Worm (Caenorhabditis elegans) whole organism, mixed stage, embryonic: Measurements from ENCODE around the gene nstp-2.
"Not testable (repeated sequence)": the region's sequence is repeated elsewhere in the genome, so short reads cannot be mapped to it uniquely, and the experiment has no call there.

Experiments used
- M03D4.4 ChIP-seq: sonication (generic microtip); optimal IDR thresholded peaks from 2 replicates; lab custom pipeline; 2017; ENCODE audit warnings: mild to moderate bottlenecking, missing genetic modification characterization, missing compliant biosample characterization
- blmp-1 ChIP-seq: fragments of 150-350 bp; optimal IDR thresholded peaks from 2 replicates; lab custom pipeline; 2014; ENCODE audit warnings: missing biosample characterization, missing genetic modification characterization
- ceh-39 ChIP-seq: fragments of 150-350 bp; optimal IDR thresholded peaks from 2 replicates; lab custom pipeline; 2014; ENCODE audit warnings: missing biosample characterization, missing genetic modification characterization
- ceh-43 ChIP-seq: fragments of 200-800 bp; sonication (Bioruptor generic); optimal IDR thresholded peaks from 2 replicates; lab custom pipeline; 2018; ENCODE audit warnings: mild to moderate bottlenecking, missing genetic modification characterization, moderate library complexity, missing compliant biosample characterization
- ceh-83 ChIP-seq: fragments of 200-800 bp; sonication (Bioruptor generic); optimal IDR thresholded peaks from 2 replicates; lab custom pipeline; 2018; ENCODE audit warnings: mild to moderate bottlenecking, missing genetic modification characterization, missing compliant biosample characterization
- cnd-1 ChIP-seq: fragments of 200-800 bp; sonication (Bioruptor generic); optimal IDR thresholded peaks from 2 replicates; lab custom pipeline; 2018; ENCODE audit warnings: mild to moderate bottlenecking, missing genetic modification characterization, missing compliant biosample characterization
- elt-3 ChIP-seq: fragments of 150-350 bp; optimal IDR thresholded peaks from 2 replicates; lab custom pipeline; 2014; ENCODE audit warnings: missing biosample characterization, missing genetic modification characterization
- flh-1 ChIP-seq: fragments of 200-800 bp; sonication (Bioruptor generic); optimal IDR thresholded peaks from 2 replicates; lab custom pipeline; 2018; ENCODE audit warnings: mild to moderate bottlenecking, missing genetic modification characterization, moderate library complexity, missing compliant biosample characterization
- ham-2 ChIP-seq: fragments of 200-800 bp; sonication (Bioruptor generic); optimal IDR thresholded peaks from 2 replicates; lab custom pipeline; 2018; ENCODE audit warnings: mild to moderate bottlenecking, missing genetic modification characterization, missing compliant biosample characterization
- hlh-1 ChIP-seq: fragments of 150-350 bp; optimal IDR thresholded peaks from 2 replicates; lab custom pipeline; 2014; ENCODE audit warnings: missing biosample characterization, missing genetic modification reagents, missing genetic modification characterization
- lin-13 ChIP-seq: fragments of 150-350 bp; optimal IDR thresholded peaks from 2 replicates; lab custom pipeline; 2014; ENCODE audit warnings: missing biosample characterization, missing genetic modification characterization
- lin-32 ChIP-seq: fragments of 200-800 bp; sonication (Bioruptor generic); optimal IDR thresholded peaks from 2 replicates; lab custom pipeline; 2018; ENCODE audit warnings: mild to moderate bottlenecking, missing genetic modification characterization, missing compliant biosample characterization
- mab-5 ChIP-seq: fragments of 150-350 bp; optimal IDR thresholded peaks from 2 replicates; lab custom pipeline; 2014; ENCODE audit warnings: missing biosample characterization, missing genetic modification characterization
- mep-1 ChIP-seq: fragments of 150-350 bp; optimal IDR thresholded peaks from 2 replicates; lab custom pipeline; 2017; ENCODE audit warnings: missing biosample characterization, missing genetic modification reagents, missing genetic modification characterization, inconsistent platforms
- mls-2 ChIP-seq: sonication (generic microtip); optimal IDR thresholded peaks from 2 replicates; lab custom pipeline; 2016; ENCODE audit warnings: mild to moderate bottlenecking, missing genetic modification characterization, moderate library complexity, missing compliant biosample characterization
- nhr-12 ChIP-seq: fragments of 150-350 bp; optimal IDR thresholded peaks from 2 replicates; lab custom pipeline; 2014; ENCODE audit warnings: missing biosample characterization, missing genetic modification characterization
- nhr-2 ChIP-seq: fragments of 150-350 bp; optimal IDR thresholded peaks from 2 replicates; lab custom pipeline; 2014; ENCODE audit warnings: missing biosample characterization, missing genetic modification characterization
- nhr-237 ChIP-seq: fragments of 150-350 bp; optimal IDR thresholded peaks from 2 replicates; lab custom pipeline; 2014; ENCODE audit warnings: missing biosample characterization, missing genetic modification characterization
- nhr-28 ChIP-seq: fragments of 150-350 bp; optimal IDR thresholded peaks from 2 replicates; lab custom pipeline; 2014; ENCODE audit warnings: missing biosample characterization, missing genetic modification characterization
- nhr-76 ChIP-seq: sonication (generic microtip); optimal IDR thresholded peaks from 2 replicates; lab custom pipeline; 2017; ENCODE audit warnings: missing biosample characterization, missing genetic modification characterization
- pha-4 ChIP-seq: fragments of 150-350 bp; optimal IDR thresholded peaks from 2 replicates; lab custom pipeline; 2018; ENCODE audit warnings: missing biosample characterization, missing genetic modification reagents, missing genetic modification characterization
- snpc-4 ChIP-seq: fragments of 150-350 bp; optimal IDR thresholded peaks from 2 replicates; lab custom pipeline; 2014; ENCODE audit warnings: missing biosample characterization, missing genetic modification characterization
- sptf-1 ChIP-seq: sonication (generic microtip); optimal IDR thresholded peaks from 2 replicates; lab custom pipeline; 2017; ENCODE audit warnings: mild to moderate bottlenecking, missing genetic modification characterization, moderate library complexity, missing compliant biosample characterization
- tbx-8 ChIP-seq: fragments of 200-800 bp; sonication (Bioruptor generic); optimal IDR thresholded peaks from 2 replicates; lab custom pipeline; 2018; ENCODE audit warnings: mild to moderate bottlenecking, missing genetic modification characterization, moderate library complexity, missing compliant biosample characterization
- unc-120 ChIP-seq: sonication (generic microtip); optimal IDR thresholded peaks from 2 replicates; lab custom pipeline; 2017; ENCODE audit warnings: missing genetic modification characterization, missing compliant biosample characterization; ENCODE audit not compliant: poor library complexity, severe bottlenecking
- unc-62 ChIP-seq: fragments of 150-350 bp; optimal IDR thresholded peaks from 2 replicates; lab custom pipeline; 2014; ENCODE audit warnings: missing biosample characterization, missing genetic modification reagents, missing genetic modification characterization
- zip-8 ChIP-seq: fragments of 150-350 bp; optimal IDR thresholded peaks from 2 replicates; lab custom pipeline; 2014; ENCODE audit warnings: missing biosample characterization, missing genetic modification characterization
- ztf-11 ChIP-seq: fragments of 150-350 bp; optimal IDR thresholded peaks from 2 replicates; lab custom pipeline; 2014; ENCODE audit warnings: missing biosample characterization, missing genetic modification characterization

The nstp-2 gene

DNA sequence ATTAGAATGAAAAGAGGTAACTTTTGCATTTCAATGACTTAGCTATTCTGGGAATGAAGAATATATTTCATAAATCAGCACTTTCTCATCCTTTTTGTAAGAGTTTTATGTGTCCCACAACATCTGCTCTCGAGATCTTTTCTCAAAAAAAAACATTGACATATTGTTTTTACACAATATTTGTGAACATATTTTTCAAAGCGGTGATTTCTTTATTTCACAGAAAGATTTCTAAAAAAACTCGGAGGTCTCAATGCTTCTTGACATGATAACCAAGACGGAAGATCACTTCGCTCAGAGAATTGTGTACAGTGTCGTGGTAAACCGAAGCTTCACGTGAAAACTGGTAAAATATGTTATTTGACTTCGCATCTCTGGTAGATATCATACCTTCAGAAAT lies 10.1 kb downstream of the nstp-2 start, which contains the start of gene F38A5.22:
F38A5.22 (minus strand) TSS at position 29 of the 400 bp plus-strand sequence.
- TF ChIP-seq flh-1 (GFP tag; lab: Kevin White, UChicago) (no peak), mls-2 (no peak), nhr-28 (no peak), sptf-1 (tag; lab: Kevin White, UChicago) (no peak), ham-2 (no peak), ceh-83 (GFP tag; lab: Kevin White, UChicago) (no peak), blmp-1 (no peak), hlh-1 (tag; lab: Kevin White, UChicago) (no peak), elt-3 (tag; lab: Kevin White, UChicago) (no peak), lin-13 (no peak), cnd-1 (tag; lab: Kevin White, UChicago) (no peak), nhr-12 (tag; lab: Kevin White, UChicago) (no peak)
- TF ChIP-seq, all 35 proteins: peak for 0

DNA sequence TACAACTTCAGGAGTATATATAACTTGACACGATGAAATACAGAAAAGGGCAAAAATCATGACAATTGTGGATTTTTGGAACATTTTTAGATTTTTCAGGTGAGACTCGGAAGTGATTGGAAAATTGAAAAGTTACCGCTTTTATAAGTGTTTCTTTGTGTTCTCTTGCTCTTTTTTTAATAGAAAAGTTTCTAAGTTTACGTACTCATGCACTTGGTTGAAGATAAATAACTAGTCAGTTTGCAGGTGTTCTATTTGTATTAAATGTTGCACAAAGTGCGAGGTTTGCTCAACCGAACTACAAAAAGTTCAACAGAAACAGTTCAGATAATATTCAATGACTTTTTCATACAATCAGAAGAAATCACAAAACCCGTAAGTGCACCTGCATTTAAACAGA lies 11.1 kb downstream of the nstp-2 start, which contains the start of gene nspb-3:
nspb-3 (minus strand) TSS at position 101 of the 400 bp plus-strand sequence.
- TF ChIP-seq mab-5 (tag; lab: Kevin White, UChicago); nhr-237 (tag; lab: Kevin White, UChicago); ceh-39: not testable (repeated sequence)

DNA sequence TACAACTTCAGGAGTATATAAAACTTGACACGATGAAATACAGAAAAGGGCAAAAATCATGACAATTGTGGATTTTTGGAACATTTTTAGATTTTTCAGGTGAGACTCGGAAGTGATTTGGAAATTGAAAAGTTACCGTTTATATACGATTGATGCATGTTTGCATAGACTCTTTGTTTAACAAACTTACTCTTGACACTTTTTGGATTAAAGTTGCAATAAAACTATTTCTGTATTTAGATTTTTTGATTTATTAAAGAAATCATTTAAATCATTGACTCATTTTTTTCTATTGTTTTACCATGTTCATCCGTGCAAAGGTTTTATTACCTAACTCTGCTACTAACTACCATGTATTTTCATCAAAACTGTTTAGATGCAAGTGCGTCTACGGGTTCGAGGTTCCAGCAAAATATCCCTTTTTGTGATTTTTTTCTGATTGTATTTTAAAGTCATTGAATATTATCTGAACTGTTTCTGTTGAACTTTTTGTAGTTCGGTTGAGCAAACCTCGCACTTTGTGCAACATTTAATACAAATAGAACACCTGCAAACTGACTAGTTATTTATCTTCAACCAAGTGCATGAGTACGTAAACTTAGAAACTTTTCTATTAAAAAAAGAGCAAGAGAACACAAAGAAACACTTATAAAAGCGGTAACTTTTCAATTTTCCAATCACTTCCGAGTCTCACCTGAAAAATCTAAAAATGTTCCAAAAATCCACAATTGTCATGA lies 14.8 kb downstream of the nstp-2 start, which contains the start of the genes nspb-1 and nspb-2:
nspb-1 (minus strand) TSS at position 101 of the 737 bp plus-strand sequence.
nspb-2 (plus strand) TSS at position 687 of the 737 bp plus-strand sequence.
- not testable (repeated sequence) for TF ChIP-seq nhr-76 (tag; lab: Kevin White, UChicago); lin-13; mep-1 (tag; lab: Kevin White, UChicago)

DNA sequence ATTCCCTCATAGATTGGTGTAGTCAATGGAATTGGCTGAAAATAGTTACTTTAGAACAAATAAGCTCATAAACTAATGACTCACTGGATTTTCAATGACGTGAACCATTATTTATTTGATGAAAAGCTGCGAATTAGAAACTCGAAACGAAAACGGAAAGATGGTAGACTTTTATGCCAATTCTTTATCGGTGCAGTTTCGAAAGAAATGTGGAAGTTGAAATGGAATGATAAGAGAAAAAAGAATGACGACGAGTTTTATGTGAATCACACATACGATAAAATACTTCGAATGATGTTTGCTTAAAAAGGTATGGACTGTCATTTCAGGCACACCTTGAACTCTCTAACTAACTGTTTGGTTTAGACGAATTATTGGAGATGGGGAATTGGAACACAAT lies 16.0 kb downstream of the nstp-2 start, which contains the start of the genes lec-11 and irld-7:
lec-11 (minus strand) TSS at position 126 of the 400 bp plus-strand sequence.
irld-7 (plus strand) TSS at position 332 of the 400 bp plus-strand sequence.
- TF ChIP-seq unc-120 (tag; lab: Kevin White, UChicago) (no peak), blmp-1 (no peak), snpc-4 (tag; lab: Kevin White, UChicago) (no peak), hlh-1 (tag; lab: Kevin White, UChicago) (no peak), M03D4.4 (tag; lab: Kevin White, UChicago) (no peak), nhr-12 (tag; lab: Kevin White, UChicago) (no peak), mep-1 (tag; lab: Kevin White, UChicago) (no peak), nhr-28 (no peak), ceh-39 (no peak), lin-32 (GFP tag; lab: Kevin White, UChicago) (no peak), ceh-83 (GFP tag; lab: Kevin White, UChicago) (no peak), flh-1 (GFP tag; lab: Kevin White, UChicago) (no peak)

ce11 chrIV:6588080-6588613 lies 17.8 kb downstream of the nstp-2 start:
- TF ChIP-seq lin-32 (GFP tag; lab: Kevin White, UChicago) (no peak), hlh-1 (tag; lab: Kevin White, UChicago) (no peak), M03D4.4 (tag; lab: Kevin White, UChicago) (no peak), blmp-1 (no peak), unc-62 (no peak), mls-2 (no peak), flh-1 (GFP tag; lab: Kevin White, UChicago) (no peak), nhr-2 (no peak), nhr-76 (tag; lab: Kevin White, UChicago) (no peak), ceh-43 (GFP tag; lab: Kevin White, UChicago) (no peak), zip-8 (tag; lab: Kevin White, UChicago) (no peak), ztf-11 (no peak), elt-3 (tag; lab: Kevin White, UChicago) (no peak), nhr-237 (tag; lab: Kevin White, UChicago) (no peak), tbx-8 (no peak), lin-13 (no peak), pha-4 (tag; lab: Kevin White, UChicago) (no peak), nhr-12 (tag; lab: Kevin White, UChicago) (no peak), ceh-83 (GFP tag; lab: Kevin White, UChicago) (no peak)
